Fruit fly (Drosophila melanogaster) whole organism, embryonic: ENCODE data around the gene Jupiter.

Experiments
- Bdp1 ChIP-seq: fragments of 200-800 bp; sonication (Bioruptor generic); optimal IDR thresholded peaks from 3 replicates; lab custom pipeline; 2016; ENCODE audit warnings: missing biosample characterization, missing genetic modification characterization
- CG10654 ChIP-seq: fragments of 200-800 bp; sonication (Bioruptor generic); optimal IDR thresholded peaks from 2 replicates; lab custom pipeline; 2016; ENCODE audit warnings: missing biosample characterization, missing genetic modification characterization
- CG11696 ChIP-seq: fragments of 200-800 bp; sonication (Bioruptor generic); IDR thresholded peaks from 2 replicates; pipeline ENCODE4 v1.3.6; 2022; ENCODE audit warnings: missing biosample characterization, missing genetic modification characterization
- CG12236 ChIP-seq: fragments of 200-800 bp; sonication (Bioruptor generic); optimal IDR thresholded peaks from 2 replicates; lab custom pipeline; 2016; ENCODE audit warnings: missing biosample characterization, missing genetic modification characterization
- CG14965 ChIP-seq: fragments of 200-800 bp; sonication (Bioruptor generic); optimal IDR thresholded peaks from 2 replicates; lab custom pipeline; 2016; ENCODE audit warnings: missing biosample characterization, missing genetic modification characterization, borderline replicate concordance
- CG1529 ChIP-seq: fragments of 200-800 bp; sonication (Bioruptor generic); optimal IDR thresholded peaks from 3 replicates; lab custom pipeline; 2018; ENCODE audit warnings: missing biosample characterization, missing genetic modification characterization
- CG1603 ChIP-seq: fragments of 200-800 bp; sonication (Bioruptor generic); optimal IDR thresholded peaks from 2 replicates; lab custom pipeline; 2019; ENCODE audit warnings: missing biosample characterization, mild to moderate bottlenecking, missing genetic modification characterization, moderate library complexity
- CG18764 ChIP-seq: fragments of 200-800 bp; sonication (Bioruptor generic); optimal IDR thresholded peaks from 3 replicates; lab custom pipeline; 2016; ENCODE audit warnings: missing biosample characterization, missing genetic modification characterization
- CG2116 ChIP-seq: fragments of 200-800 bp; sonication (Bioruptor generic); optimal IDR thresholded peaks from 3 replicates; lab custom pipeline; 2018; ENCODE audit warnings: missing biosample characterization, mild to moderate bottlenecking, missing genetic modification characterization
- CG2678 ChIP-seq: fragments of 200-800 bp; sonication (Bioruptor generic); optimal IDR thresholded peaks from 3 replicates; lab custom pipeline; 2019; ENCODE audit warnings: missing biosample characterization, mild to moderate bottlenecking, missing genetic modification characterization, moderate library complexity
- CG3065 ChIP-seq: fragments of 200-800 bp; sonication (Bioruptor generic); optimal IDR thresholded peaks from 2 replicates; lab custom pipeline; 2016; ENCODE audit warnings: missing biosample characterization, missing genetic modification characterization
- CG31388 ChIP-seq: fragments of 200-800 bp; sonication (Bioruptor generic); optimal IDR thresholded peaks from 2 replicates; lab custom pipeline; 2016; ENCODE audit warnings: missing biosample characterization, missing genetic modification characterization
- CG34224 ChIP-seq: fragments of 200-800 bp; sonication (Bioruptor generic); IDR thresholded peaks from 3 replicates; pipeline ENCODE4 v1.3.6; 2022; ENCODE audit warnings: missing biosample characterization, missing genetic modification characterization; ENCODE audit not compliant: partially characterized antibody
- CG4360 ChIP-seq: fragments of 200-800 bp; sonication (Bioruptor generic); IDR thresholded peaks from 2 replicates; pipeline ENCODE4 v1.3.6; 2022; ENCODE audit warnings: missing biosample characterization, missing genetic modification characterization
- CG4617 ChIP-seq: fragments of 200-800 bp; sonication (Bioruptor generic); optimal IDR thresholded peaks from 3 replicates; lab custom pipeline; 2016; ENCODE audit warnings: missing biosample characterization, missing genetic modification characterization, borderline replicate concordance
- CG5180 ChIP-seq: fragments of 200-800 bp; sonication (Bioruptor generic); optimal IDR thresholded peaks from 3 replicates; lab custom pipeline; 2017; ENCODE audit warnings: missing biosample characterization, missing genetic modification characterization, mild to moderate bottlenecking, moderate library complexity, missing genetic modification reagents
- CG6272 ChIP-seq: fragments of 200-800 bp; sonication (Bioruptor generic); IDR thresholded peaks from 2 replicates; pipeline ENCODE4 v1.3.6; 2022; ENCODE audit warnings: missing biosample characterization, missing genetic modification characterization
- CG6683 ChIP-seq: fragments of 200-800 bp; sonication (Bioruptor generic); optimal IDR thresholded peaks from 2 replicates; lab custom pipeline; 2017; ENCODE audit warnings: missing biosample characterization, mild to moderate bottlenecking, missing genetic modification characterization, missing genetic modification reagents
- CG7357 ChIP-seq: fragments of 200-800 bp; sonication (Bioruptor generic); IDR thresholded peaks from 3 replicates; pipeline ENCODE4 v1.3.6; 2022; ENCODE audit warnings: missing biosample characterization, missing genetic modification characterization
- CG7745 ChIP-seq: fragments of 200-800 bp; sonication (Bioruptor generic); optimal IDR thresholded peaks from 2 replicates; lab custom pipeline; 2018; ENCODE audit warnings: missing biosample characterization, mild to moderate bottlenecking, missing genetic modification characterization, moderate library complexity
- CG8944 ChIP-seq: fragments of 200-800 bp; sonication (Bioruptor generic); optimal IDR thresholded peaks from 3 replicates; lab custom pipeline; 2016; ENCODE audit warnings: missing biosample characterization, missing genetic modification characterization
- CG9437 ChIP-seq: fragments of 200-800 bp; sonication (Bioruptor generic); optimal IDR thresholded peaks from 2 replicates; lab custom pipeline; 2018; ENCODE audit warnings: missing biosample characterization, mild to moderate bottlenecking, missing genetic modification characterization
- CHES-1-like ChIP-seq: fragments of 200-800 bp; sonication (Bioruptor generic); optimal IDR thresholded peaks from 2 replicates; lab custom pipeline; 2016; ENCODE audit warnings: missing biosample characterization, missing genetic modification characterization
- H2.0 ChIP-seq: fragments of 200-800 bp; sonication (Bioruptor generic); IDR thresholded peaks from 2 replicates; pipeline ENCODE4 v1.3.6; 2022; ENCODE audit warnings: missing biosample characterization, missing genetic modification characterization
- HLH54F ChIP-seq: fragments of 200-800 bp; sonication (Bioruptor generic); optimal IDR thresholded peaks from 3 replicates; lab custom pipeline; 2016; ENCODE audit warnings: missing biosample characterization, missing genetic modification characterization
- Kr ChIP-seq: fragments of 200-800 bp; sonication (Bioruptor generic); optimal IDR thresholded peaks from 2 replicates; lab custom pipeline; 2017; ENCODE audit warnings: missing biosample characterization, mild to moderate bottlenecking, missing genetic modification characterization
- Lpt ChIP-seq: fragments of >200 bp; optimal IDR thresholded peaks from 2 replicates; lab custom pipeline; 2018; ENCODE audit warnings: missing biosample characterization, missing genetic modification characterization
- MBD-R2 ChIP-seq: fragments of 200-800 bp; sonication (Bioruptor generic); IDR thresholded peaks from 2 replicates; pipeline ENCODE4 v1.3.6; 2022; ENCODE audit warnings: missing biosample characterization, missing genetic modification characterization
- Mrtf ChIP-seq: fragments of 200-800 bp; sonication (Bioruptor generic); IDR thresholded peaks from 3 replicates; pipeline ENCODE4 v1.3.6; 2022; ENCODE audit warnings: missing biosample characterization, missing genetic modification characterization
- Oaz ChIP-seq: fragments of 200-800 bp; sonication (Bioruptor generic); IDR thresholded peaks from 2 replicates; pipeline ENCODE4 v1.3.6; 2022; ENCODE audit warnings: missing biosample characterization, missing genetic modification characterization
- Sox102F ChIP-seq: fragments of 200-800 bp; sonication (Bioruptor generic); optimal IDR thresholded peaks from 2 replicates; lab custom pipeline; 2018; ENCODE audit warnings: missing biosample characterization, mild to moderate bottlenecking, missing genetic modification characterization, moderate library complexity
- Taf1 ChIP-seq: fragments of 200-800 bp; sonication (Bioruptor generic); IDR thresholded peaks from 2 replicates; pipeline ENCODE4 v1.3.6; 2022; ENCODE audit warnings: missing biosample characterization, missing genetic modification characterization
- Trl ChIP-seq, 3 experiments: fragments of >200 bp in 2 of 3; fragments of 200-800 bp in 1 of 3; sonication (Bioruptor generic) in 1 of 3; optimal IDR thresholded peaks; 2 replicates in 1 of 3; 3 replicates in 2 of 3; lab custom pipeline; 2016 to 2017; ENCODE audit warnings: missing biosample characterization in 1 of 3, missing genetic modification characterization in 1 of 3
- Xbp1 ChIP-seq: fragments of 200-800 bp; sonication (Bioruptor generic); optimal IDR thresholded peaks from 3 replicates; lab custom pipeline; 2016; ENCODE audit warnings: missing biosample characterization, mild to moderate bottlenecking, missing genetic modification characterization
- bab2 ChIP-seq: fragments of 200-800 bp; sonication (Bioruptor generic); optimal IDR thresholded peaks from 2 replicates; lab custom pipeline; 2016; ENCODE audit warnings: missing biosample characterization, missing genetic modification characterization
- crol ChIP-seq: fragments of 200-800 bp; sonication (Bioruptor generic); IDR thresholded peaks from 2 replicates; pipeline ENCODE4 v1.3.6; 2022; ENCODE audit warnings: missing biosample characterization, missing genetic modification characterization
- dmrt11E ChIP-seq: fragments of 200-800 bp; sonication (Bioruptor generic); optimal IDR thresholded peaks from 3 replicates; lab custom pipeline; 2018; ENCODE audit warnings: missing biosample characterization, mild to moderate bottlenecking, missing genetic modification characterization, moderate library complexity
- fd3F ChIP-seq: fragments of 200-800 bp; sonication (Bioruptor generic); optimal IDR thresholded peaks from 2 replicates; lab custom pipeline; 2018; ENCODE audit warnings: missing biosample characterization, mild to moderate bottlenecking, missing genetic modification characterization, moderate library complexity
- fd64A ChIP-seq: fragments of 200-800 bp; sonication (Bioruptor generic); optimal IDR thresholded peaks from 3 replicates; lab custom pipeline; 2018; ENCODE audit warnings: missing biosample characterization, mild to moderate bottlenecking, missing genetic modification characterization
- gem ChIP-seq: fragments of 200-800 bp; sonication (Bioruptor generic); optimal IDR thresholded peaks from 2 replicates; lab custom pipeline; 2019; ENCODE audit warnings: missing biosample characterization, mild to moderate bottlenecking, missing genetic modification characterization, moderate library complexity
- h ChIP-seq: fragments of >200 bp; optimal IDR thresholded peaks from 2 replicates; lab custom pipeline; 2017
- hb ChIP-seq: fragments of 200-800 bp; sonication (Bioruptor generic); IDR thresholded peaks from 3 replicates; pipeline ENCODE4 v1.3.6; 2022; ENCODE audit warnings: missing biosample characterization, missing genetic modification characterization; ENCODE audit not compliant: partially characterized antibody
- mld ChIP-seq: fragments of 200-800 bp; sonication (Bioruptor generic); IDR thresholded peaks from 3 replicates; pipeline ENCODE4 v1.3.6; 2022; ENCODE audit warnings: missing biosample characterization, missing genetic modification characterization; ENCODE audit not compliant: partially characterized antibody
- odd ChIP-seq: fragments of 200-800 bp; sonication (Bioruptor generic); optimal IDR thresholded peaks from 2 replicates; lab custom pipeline; 2017; ENCODE audit warnings: missing biosample characterization, mild to moderate bottlenecking, missing genetic modification characterization
- phol ChIP-seq: fragments of 200-800 bp; sonication (Bioruptor generic); optimal IDR thresholded peaks from 3 replicates; lab custom pipeline; 2018; ENCODE audit warnings: missing biosample characterization, mild to moderate bottlenecking, missing genetic modification characterization, moderate library complexity
- pita ChIP-seq: fragments of 200-800 bp; sonication (Bioruptor generic); optimal IDR thresholded peaks from 2 replicates; lab custom pipeline; 2017; ENCODE audit warnings: missing biosample characterization, mild to moderate bottlenecking, missing genetic modification characterization
- sd ChIP-seq: fragments of 200-800 bp; sonication (Bioruptor generic); optimal IDR thresholded peaks from 3 replicates; lab custom pipeline; 2018; ENCODE audit warnings: missing biosample characterization, mild to moderate bottlenecking, missing genetic modification characterization, moderate library complexity
- sens ChIP-seq: fragments of 200-800 bp; sonication (Bioruptor generic); peaks from one replicate; lab custom pipeline; 2016; ENCODE audit warnings: missing biosample characterization, missing genetic modification characterization
- sens-2 ChIP-seq: fragments of 200-800 bp; sonication (Bioruptor generic); IDR thresholded peaks from 2 replicates; pipeline ENCODE4 v1.3.6; 2022; ENCODE audit warnings: missing biosample characterization, missing genetic modification characterization
- wek ChIP-seq: fragments of 200-800 bp; sonication (Bioruptor generic); optimal IDR thresholded peaks from 3 replicates; lab custom pipeline; 2018; ENCODE audit warnings: missing biosample characterization, mild to moderate bottlenecking, missing genetic modification characterization, moderate library complexity
- yki ChIP-seq: fragments of >200 bp; optimal IDR thresholded peaks from 3 replicates; lab custom pipeline; 2018

Jupiter gene

DNA sequence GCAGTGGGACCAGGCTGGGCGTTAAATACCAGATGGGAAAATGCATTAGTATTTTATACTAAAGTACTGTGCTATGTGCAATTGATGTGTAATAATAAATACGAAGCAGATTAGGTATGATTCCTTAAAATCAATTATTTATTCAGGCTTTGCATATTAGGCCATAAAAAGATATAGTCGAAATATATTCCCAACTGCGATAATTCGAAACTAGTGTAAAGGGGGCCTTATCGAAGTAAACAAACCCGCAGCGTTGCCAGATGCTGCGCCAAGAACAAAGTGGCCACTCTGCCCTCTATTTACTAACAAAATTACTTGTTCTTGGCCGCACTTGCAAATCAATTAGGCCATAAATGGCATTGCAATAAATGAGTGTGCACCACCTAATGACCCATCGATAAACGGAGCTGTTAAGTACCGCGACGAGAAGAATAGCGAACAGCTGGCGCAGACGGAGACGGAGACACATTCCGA is 62.2 kb downstream of the Jupiter start, which contains the start of gene CG10898 (continued):
- peak; percentile 76 for TF ChIP-seq CG10654
- peak; percentile 80 for TF ChIP-seq CG6272
- peak; percentile 88 for TF ChIP-seq bab2 (GFP tag; lab: Kevin White, UChicago)
- peak; percentile 86 for TF ChIP-seq Sox102F (GFP tag; lab: Kevin White, UChicago)
- peak; percentile 87 for TF ChIP-seq CG8944
- peak; percentile 82 for TF ChIP-seq HLH54F (GFP tag; lab: Kevin White, UChicago)
- peak; percentile 33 for TF ChIP-seq CG1529 (GFP tag; lab: Kevin White, UChicago)
- no peak for TF ChIP-seq fd64A (GFP tag; lab: Kevin White, UChicago)
- peak; percentile 96 for TF ChIP-seq MBD-R2 (GFP tag; lab: Robert Waterston, UW)
- peak; percentile 50 for TF ChIP-seq CG12236 (GFP tag; lab: Kevin White, UChicago)
- TF ChIP-seq Xbp1 (GFP tag; lab: Kevin White, UChicago), result peak; percentile 92
- no peak for TF ChIP-seq Lpt (GFP tag; lab: Kevin White, UChicago)
- peak; percentile 73 for TF ChIP-seq Taf1 (GFP tag; lab: Robert Waterston, UW)
- peak; percentile 89 for TF ChIP-seq gem (tag; lab: Kevin White, UChicago)
- TF ChIP-seq yki (lab: Kevin White, UChicago), result no peak
- peak; percentile 82 for TF ChIP-seq CG2678
- peak; percentile 88 for TF ChIP-seq H2.0 (GFP tag; lab: Robert Waterston, UW)
- peak; percentile 89 for TF ChIP-seq phol (tag; lab: Kevin White, UChicago)
- TF ChIP-seq sens (GFP tag; lab: Kevin White, UChicago), result peak; percentile 92
- TF ChIP-seq odd (GFP tag; lab: Kevin White, UChicago), result peak; percentile 1
- peak; percentile 47 for TF ChIP-seq wek (GFP tag; lab: Kevin White, UChicago)
- no peak for TF ChIP-seq pita
- peak; percentile 95 for TF ChIP-seq CHES-1-like
- peak; percentile 77 for TF ChIP-seq Bdp1 (GFP tag; lab: Kevin White, UChicago)
- TF ChIP-seq CG4360 (GFP tag; lab: Robert Waterston, UW), result 0 out of 2 replicates have a peak, but pooled peaks have one; percentile 32
- TF ChIP-seq CG4617 (GFP tag; lab: Kevin White, UChicago), result peak; percentile 86
- no peak for TF ChIP-seq CG5180 (GFP tag; lab: Kevin White, UChicago)
- TF ChIP-seq CG34224 (GFP tag; lab: Robert Waterston, UW), result no peak
- peak; percentile 65 for TF ChIP-seq dmrt11E
- TF ChIP-seq Mrtf, result peak; percentile 79; the same call in 2 of the 3 replicates
- peak; percentile 71 for TF ChIP-seq CG11696 (GFP tag; lab: Robert Waterston, UW)
- peak; percentile 80 for TF ChIP-seq Oaz (GFP tag; lab: Robert Waterston, UW)
- TF ChIP-seq CG7745, result no peak
- TF ChIP-seq CG18764 (GFP tag; lab: Kevin White, UChicago), result peak; percentile 99
- no peak for TF ChIP-seq Kr
- no peak for TF ChIP-seq h (lab: Kevin White, UChicago)
- TF ChIP-seq CG31388 (GFP tag; lab: Kevin White, UChicago), result peak; percentile 58
- peak; percentile 39; the same call in 1 of the 2 replicates for TF ChIP-seq crol
- TF ChIP-seq CG6683 (GFP tag; lab: Kevin White, UChicago), result peak; percentile 43
- TF ChIP-seq CG9437, result peak; percentile 38
- TF ChIP-seq fd3F (GFP tag; lab: Kevin White, UChicago), result peak; percentile 87
- TF ChIP-seq CG7357, result peak; percentile 81
- peak; percentile 8 for TF ChIP-seq CG14965 (GFP tag; lab: Kevin White, UChicago)
- no peak for TF ChIP-seq mld (GFP tag; lab: Robert Waterston, UW)
- peak; percentile 65; the same call in 1 of the 2 replicates for TF ChIP-seq sens-2 (GFP tag; lab: Robert Waterston, UW)
- no peak for TF ChIP-seq hb (GFP tag; lab: Robert Waterston, UW)
- TF ChIP-seq CG1603, result peak; percentile 92
- peak; percentile 98 for TF ChIP-seq sd
- TF ChIP-seq CG2116 (GFP tag; lab: Kevin White, UChicago), result peak; percentile 69
- no peak for TF ChIP-seq Trl (optimal IDR thresholded peaks at IDR 0.05; lab: Kevin White, UChicago)
- TF ChIP-seq Trl (GFP tag; optimal IDR thresholded peaks at IDR 0.05; lab: Kevin White, UChicago), result peak; percentile 91
- peak; percentile 76 for TF ChIP-seq CG3065 (GFP tag; lab: Kevin White, UChicago)
